Fruit fly (Drosophila melanogaster): ENCODE measurements around the gene CG18180.

dm6 chr3L:9678994-9679393 is 38.2 kb downstream of the CG18180 start, which contains the start of the genes fry and CG16717:
- TF ChIP-seq Dfd (GFP tag; optimal IDR thresholded peaks at IDR 0.05) (no peak), Rel (GFP tag; optimal IDR thresholded peaks at IDR 0.05) (no peak), Rel (tag; optimal IDR thresholded peaks at IDR 0.05) (no peak), br (GFP tag; optimal IDR thresholded peaks at IDR 0.05) (no peak), GATAd (GFP tag; optimal IDR thresholded peaks at IDR 0.05) (no peak), Dif (GFP tag; optimal IDR thresholded peaks at IDR 0.05; ENCODE audit: partially characterized antibody) (no peak), usp (GFP tag; optimal IDR thresholded peaks at IDR 0.05) (no peak), OdsH (GFP tag; optimal IDR thresholded peaks at IDR 0.05) (no peak), Hr78 (GFP tag; optimal IDR thresholded peaks at IDR 0.05) (no peak), psq (GFP tag; optimal IDR thresholded peaks at IDR 0.05) (no peak), Myc (optimal IDR thresholded peaks at IDR 0.05) (no peak), woc (GFP tag; optimal IDR thresholded peaks at IDR 0.05) (no peak), Abd-B (GFP tag; optimal IDR thresholded peaks at IDR 0.05) (no peak), pan (optimal IDR thresholded peaks at IDR 0.05) (no peak), Hr83 (GFP tag; optimal IDR thresholded peaks at IDR 0.05; ENCODE audit: poor library complexity, severe bottlenecking) (no peak)

Measured in whole organism, wandering third instar larva.